Fruit fly (Drosophila melanogaster): ENCODE results near the gene Osi17.

- no peak for TF ChIP-seq CTCF (optimal IDR thresholded peaks at IDR 0.05)
- no peak for TF ChIP-seq CG8478 (optimal IDR thresholded peaks at IDR 0.05)
These were observed 14.4 kb upstream of the Osi17 start for dm6 chr3R:6297164-6297563.
